Worm (Caenorhabditis elegans) whole organism, L4 larva: ENCODE results near the gene szy-4.

ENCODE experiments used
- F49E8.2 ChIP-seq: sonication (generic microtip); optimal IDR thresholded peaks from 2 replicates; lab custom pipeline; 2016; ENCODE audit warnings: missing compliant biosample characterization, mild to moderate bottlenecking, missing genetic modification characterization, borderline replicate concordance
- Y75B8A.6 ChIP-seq: fragments of 200-800 bp; sonication (Bioruptor generic); IDR thresholded peaks from 2 replicates; pipeline ENCODE4 v1.3.6; 2022; ENCODE audit warnings: missing genetic modification reagents, missing genetic modification characterization, missing compliant biosample characterization
- ZK546.5 ChIP-seq, 2 experiments: sonication (generic microtip); optimal IDR thresholded peaks; 2 replicates each; lab custom pipeline; 2017; ENCODE audit warnings: missing biosample characterization in 2 of 2, missing genetic modification characterization in 2 of 2
- ama-1 ChIP-seq: fragments of 150-350 bp; optimal IDR thresholded peaks from 2 replicates; lab custom pipeline; 2014; ENCODE audit warnings: inconsistent platforms, mixed read lengths
- arid-1 ChIP-seq: fragments of 200-800 bp; sonication (Bioruptor generic); conservative IDR thresholded peaks from 2 replicates; pipeline ENCODE4 v1.3.6; 2022; ENCODE audit warnings: missing genetic modification reagents, missing genetic modification characterization, missing compliant biosample characterization
- ceh-82 ChIP-seq: sonication (generic microtip); optimal IDR thresholded peaks from 2 replicates; lab custom pipeline; 2017; ENCODE audit warnings: missing biosample characterization, missing genetic modification characterization
- ces-1 ChIP-seq: fragments of 150-350 bp; sonication (generic microtip); optimal IDR thresholded peaks from 4 replicates; lab custom pipeline; 2014; ENCODE audit warnings: missing biosample characterization, missing genetic modification reagents, missing genetic modification characterization
- daf-16 ChIP-seq, 3 experiments: sonication (generic microtip); optimal IDR thresholded peaks; 2 replicates each; lab custom pipeline; 2016 to 2017; ENCODE audit warnings: missing genetic modification characterization in 3 of 3, missing genetic modification reagents in 3 of 3, mild to moderate bottlenecking in 2 of 3, missing compliant biosample characterization in 2 of 3, missing biosample characterization in 1 of 3, moderate library complexity in 1 of 3
- daf-19 ChIP-seq: fragments of 200-800 bp; sonication (Bioruptor generic); conservative IDR thresholded peaks from 2 replicates; pipeline ENCODE4 v1.3.6; 2022; ENCODE audit warnings: missing genetic modification characterization, missing compliant biosample characterization
- dmd-6 ChIP-seq: fragments of 200-800 bp; sonication (Bioruptor generic); IDR thresholded peaks from 2 replicates; pipeline ENCODE4 v1.3.6; 2022; ENCODE audit warnings: missing genetic modification reagents, missing genetic modification characterization, missing compliant biosample characterization
- dmd-9 ChIP-seq: fragments of 200-800 bp; sonication (Bioruptor generic); IDR thresholded peaks from 2 replicates; pipeline ENCODE4 v1.3.6; 2022; ENCODE audit warnings: missing genetic modification reagents, missing genetic modification characterization, missing compliant biosample characterization
- dpl-1 ChIP-seq: fragments of 150-350 bp; optimal IDR thresholded peaks from 2 replicates; lab custom pipeline; 2014; ENCODE audit warnings: missing biosample characterization, missing genetic modification reagents, missing genetic modification characterization
- egl-27 ChIP-seq: sonication (generic microtip); optimal IDR thresholded peaks from 3 replicates; lab custom pipeline; 2017; ENCODE audit warnings: missing biosample characterization, missing genetic modification reagents, missing genetic modification characterization
- fkh-10 ChIP-seq: fragments of 150-350 bp; optimal IDR thresholded peaks from 2 replicates; lab custom pipeline; 2014; ENCODE audit warnings: missing biosample characterization, missing genetic modification reagents, missing genetic modification characterization
- hlh-11 ChIP-seq: fragments of 200-800 bp; sonication (Bioruptor generic); optimal IDR thresholded peaks from 2 replicates; lab custom pipeline; 2018; ENCODE audit warnings: mild to moderate bottlenecking, missing genetic modification characterization, missing compliant biosample characterization
- lin-13 ChIP-seq: fragments of 150-350 bp; optimal IDR thresholded peaks from 2 replicates; lab custom pipeline; 2014; ENCODE audit warnings: missing biosample characterization, missing genetic modification reagents, missing genetic modification characterization
- lir-3 ChIP-seq: sonication (generic microtip); optimal IDR thresholded peaks from 2 replicates; lab custom pipeline; 2016; ENCODE audit warnings: mild to moderate bottlenecking, missing genetic modification characterization, missing compliant biosample characterization
- lsy-2 ChIP-seq, 2 experiments: fragments of 150-350 bp in 1 of 2; sonication (generic microtip) in 1 of 2; optimal IDR thresholded peaks; 2 replicates each; lab custom pipeline; 2014 to 2017; ENCODE audit warnings: missing biosample characterization in 2 of 2, missing genetic modification characterization in 2 of 2
- madf-9 ChIP-seq: fragments of 200-800 bp; sonication (Bioruptor generic); conservative IDR thresholded peaks from 2 replicates; pipeline ENCODE4 v1.3.6; 2022; ENCODE audit warnings: missing genetic modification reagents, missing genetic modification characterization, missing compliant biosample characterization
- mdl-1 ChIP-seq, 2 experiments: fragments of 150-350 bp in 1 of 2; sonication (generic microtip) in 1 of 2; optimal IDR thresholded peaks; 2 replicates each; lab custom pipeline; 2014 to 2017; ENCODE audit warnings: missing biosample characterization in 2 of 2, missing genetic modification characterization in 2 of 2
- mdt-29 ChIP-seq: fragments of 200-800 bp; sonication (Bioruptor generic); IDR thresholded peaks from 2 replicates; pipeline ENCODE4 v1.3.6; 2022; ENCODE audit warnings: missing genetic modification reagents, missing genetic modification characterization, missing compliant biosample characterization
- mxl-3 ChIP-seq: fragments of 200-800 bp; sonication (Bioruptor generic); optimal IDR thresholded peaks from 2 replicates; lab custom pipeline; 2018; ENCODE audit warnings: mild to moderate bottlenecking, missing genetic modification characterization, missing compliant biosample characterization
- nhr-11 ChIP-seq: fragments of 150-350 bp; optimal IDR thresholded peaks from 2 replicates; lab custom pipeline; 2014; ENCODE audit warnings: missing biosample characterization, missing genetic modification characterization
- nhr-237 ChIP-seq: sonication (generic microtip); optimal IDR thresholded peaks from 2 replicates; lab custom pipeline; 2017; ENCODE audit warnings: missing biosample characterization, missing genetic modification characterization
- nhr-25 ChIP-seq: sonication (generic microtip); optimal IDR thresholded peaks from 2 replicates; lab custom pipeline; 2017; ENCODE audit warnings: missing genetic modification characterization, mild to moderate bottlenecking, missing compliant biosample characterization, antibody characterized with exemption, moderate library complexity, borderline replicate concordance; ENCODE audit not compliant: insufficient read depth
- nhr-48 ChIP-seq: sonication (generic microtip); optimal IDR thresholded peaks from 2 replicates; lab custom pipeline; 2016; ENCODE audit warnings: mild to moderate bottlenecking, missing genetic modification characterization, missing compliant biosample characterization
- nhr-6 ChIP-seq: fragments of 150-350 bp; optimal IDR thresholded peaks from 2 replicates; lab custom pipeline; 2014; ENCODE audit warnings: missing biosample characterization, missing genetic modification characterization
- rbr-2 ChIP-seq: sonication (generic microtip); optimal IDR thresholded peaks from 2 replicates; lab custom pipeline; 2016; ENCODE audit warnings: missing genotype, missing genetic modification characterization, missing compliant biosample characterization
- snpc-4 ChIP-seq: fragments of 150-350 bp; optimal IDR thresholded peaks from 2 replicates; lab custom pipeline; 2014; ENCODE audit warnings: missing biosample characterization, missing genetic modification characterization
- spr-3 ChIP-seq: fragments of 200-800 bp; sonication (Bioruptor generic); optimal IDR thresholded peaks from 2 replicates; lab custom pipeline; 2018; ENCODE audit warnings: mild to moderate bottlenecking, missing genetic modification characterization, missing compliant biosample characterization
- tra-1 ChIP-seq: fragments of 200-800 bp; sonication (Bioruptor generic); IDR thresholded peaks from 2 replicates; pipeline ENCODE4 v1.3.6; 2022; ENCODE audit warnings: missing genetic modification reagents, missing genetic modification characterization, missing compliant biosample characterization
- unc-130 ChIP-seq: sonication (generic microtip); optimal IDR thresholded peaks from 2 replicates; lab custom pipeline; 2016; ENCODE audit warnings: missing genetic modification reagents, missing genetic modification characterization, missing compliant biosample characterization
- unc-62 ChIP-seq, 3 experiments: fragments of 150-350 bp in 1 of 3; sonication (generic microtip); optimal IDR thresholded peaks in 2 of 3; peaks in 1 of 3; 1 replicate in 1 of 3; 2 replicates in 2 of 3; lab custom pipeline; 2014 to 2017; ENCODE audit warnings: missing biosample characterization in 3 of 3, missing genetic modification characterization in 3 of 3, missing genetic modification reagents in 3 of 3, missing genotype in 1 of 3
- zip-11 ChIP-seq: fragments of 200-800 bp; sonication (Bioruptor generic); IDR thresholded peaks from 2 replicates; pipeline ENCODE4 v1.3.6; 2022; ENCODE audit warnings: missing genetic modification characterization, missing compliant biosample characterization
- ztf-11 ChIP-seq: fragments of 150-350 bp; optimal IDR thresholded peaks from 2 replicates; lab custom pipeline; 2014; ENCODE audit warnings: missing biosample characterization, missing genetic modification characterization

The szy-4 gene

DNA sequence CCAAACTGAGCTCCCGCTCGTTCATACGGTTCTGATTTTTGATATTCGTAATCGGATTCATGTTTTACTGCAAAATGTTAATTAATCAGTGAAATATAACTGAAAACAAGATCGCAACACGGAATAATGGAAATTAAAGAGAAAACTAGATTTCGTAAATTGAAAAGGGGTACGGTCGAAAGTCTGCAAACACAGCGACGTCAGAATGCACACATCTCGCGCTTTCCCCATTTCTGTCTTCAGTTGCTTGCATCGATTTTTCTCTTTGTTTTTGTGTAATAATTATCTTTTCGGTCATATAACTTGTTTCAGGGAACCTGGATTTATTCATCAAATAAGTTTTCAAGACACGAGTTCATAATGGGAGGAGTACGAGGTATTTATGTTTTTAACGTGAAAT is 1.6 kb upstream of the szy-4 start, which contains the start of the genes rbmx-2 and C30B5.2 (continued):
- no peak for TF ChIP-seq mdl-1 (tag; optimal IDR thresholded peaks at IDR 0.05; lab: Kevin White, UChicago)
- TF ChIP-seq mxl-3 (GFP tag; lab: Kevin White, UChicago): no peak
- TF ChIP-seq lsy-2 (tag; optimal IDR thresholded peaks at IDR 0.05; lab: Kevin White, UChicago): peak in 1 of 2 experiments; percentile 93
- TF ChIP-seq Y75B8A.6 (GFP tag; lab: Robert Waterston, UW): no peak
- no peak for TF ChIP-seq zip-11 (GFP tag; lab: Robert Waterston, UW)
- TF ChIP-seq unc-62 (GFP tag; optimal IDR thresholded peaks at IDR 0.05 in 1 of 2; lab: Kevin White, UChicago): peak in 1 of 2 experiments; percentile 89
- no peak for TF ChIP-seq unc-62 (tag; optimal IDR thresholded peaks at IDR 0.05; lab: Kevin White, UChicago)
- peak; percentile 24; the same call in 1 of the 2 replicates for TF ChIP-seq dmd-6 (GFP tag; lab: Robert Waterston, UW)
- TF ChIP-seq dmd-9 (GFP tag; lab: Robert Waterston, UW): no peak
- no peak for TF ChIP-seq ceh-82
- no peak for TF ChIP-seq nhr-48
- peak; percentile 12 for TF ChIP-seq nhr-6 (tag; lab: Kevin White, UChicago)
- no peak for TF ChIP-seq spr-3
- no peak for TF ChIP-seq ZK546.5 (tag; optimal IDR thresholded peaks at IDR 0.05; lab: Kevin White, UChicago)
- TF ChIP-seq ama-1: no peak
- TF ChIP-seq rbr-2: peak; percentile 1
- TF ChIP-seq arid-1 (GFP tag; lab: Robert Waterston, UW): peak; percentile 47; the same call in 1 of the 2 replicates
- TF ChIP-seq ces-1 (GFP tag; lab: Kevin White, UChicago): no peak
- no peak for TF ChIP-seq unc-130
- TF ChIP-seq daf-19 (GFP tag; lab: Robert Waterston, UW): no peak
- TF ChIP-seq, all 104 proteins: peak for 9

DNA sequence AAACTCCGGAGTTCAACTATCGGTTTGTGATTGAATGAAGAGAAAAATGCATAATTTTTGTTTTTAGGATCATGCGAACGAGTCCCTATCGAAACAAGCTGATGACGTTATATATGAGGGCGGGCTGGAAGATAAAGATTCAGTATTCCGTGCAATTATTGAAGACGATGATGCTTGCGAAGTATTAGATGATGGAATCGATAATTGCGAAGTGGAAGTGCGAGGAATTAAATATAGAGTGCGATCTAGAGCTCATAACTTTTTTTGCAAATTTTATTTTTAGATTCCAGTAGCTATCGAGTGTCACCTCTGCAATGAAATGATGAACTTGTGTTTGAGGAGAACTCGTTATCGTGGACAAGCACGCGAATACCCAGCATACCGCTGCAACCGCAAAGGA is 514 bp downstream of the szy-4 start:
- TF ChIP-seq dmd-9 (GFP tag; lab: Robert Waterston, UW): no peak
- TF ChIP-seq egl-27 (tag; lab: Kevin White, UChicago): no peak
- no peak for TF ChIP-seq dmd-6 (GFP tag; lab: Robert Waterston, UW)

DNA sequence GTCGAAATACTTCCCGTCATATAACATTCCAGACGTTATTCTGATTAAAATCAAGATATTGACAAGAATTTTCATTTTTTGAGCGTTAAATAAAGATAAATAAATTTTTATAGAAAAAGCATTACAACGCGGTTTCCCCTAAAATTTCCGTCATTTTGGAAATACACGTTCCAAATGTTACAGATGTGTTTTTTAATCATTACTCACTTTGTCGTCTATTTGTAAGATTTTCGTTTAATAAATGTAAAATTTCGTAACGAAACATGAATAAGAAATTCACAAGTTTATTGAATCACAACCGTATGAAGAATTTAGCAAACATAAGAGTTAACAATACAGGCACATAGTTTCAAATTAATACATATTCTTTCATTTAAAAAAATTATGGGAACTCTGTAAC is 4.4 kb downstream of the szy-4 start, which contains the start of gene C30B5.17:
Gene C30B5.17 (minus strand): TSS at position 101 of the 400 bp plus-strand sequence.
- no peak for TF ChIP-seq dpl-1 (GFP tag; lab: Kevin White, UChicago)
- no peak for TF ChIP-seq ztf-11
- TF ChIP-seq lir-3 (tag; lab: Kevin White, UChicago): no peak
- TF ChIP-seq madf-9: no peak
- no peak for TF ChIP-seq dmd-9 (GFP tag; lab: Robert Waterston, UW)
- no peak for TF ChIP-seq F49E8.2 (tag; lab: Kevin White, UChicago)
- TF ChIP-seq lin-13 (GFP tag; lab: Kevin White, UChicago): no peak
- TF ChIP-seq nhr-25 (tag; lab: Kevin White, UChicago): no peak
- TF ChIP-seq nhr-237 (tag; lab: Kevin White, UChicago): no peak
- no peak for TF ChIP-seq ZK546.5 (tag; optimal IDR thresholded peaks at IDR 0.05; lab: Kevin White, UChicago)
- no peak for TF ChIP-seq ama-1
- TF ChIP-seq snpc-4 (tag; lab: Kevin White, UChicago): no peak
- no peak for TF ChIP-seq daf-16 (GFP tag; optimal IDR thresholded peaks at IDR 0.05; lab: Kevin White, UChicago)
- TF ChIP-seq daf-16 (tag; optimal IDR thresholded peaks at IDR 0.05; lab: Kevin White, UChicago): no peak

DNA sequence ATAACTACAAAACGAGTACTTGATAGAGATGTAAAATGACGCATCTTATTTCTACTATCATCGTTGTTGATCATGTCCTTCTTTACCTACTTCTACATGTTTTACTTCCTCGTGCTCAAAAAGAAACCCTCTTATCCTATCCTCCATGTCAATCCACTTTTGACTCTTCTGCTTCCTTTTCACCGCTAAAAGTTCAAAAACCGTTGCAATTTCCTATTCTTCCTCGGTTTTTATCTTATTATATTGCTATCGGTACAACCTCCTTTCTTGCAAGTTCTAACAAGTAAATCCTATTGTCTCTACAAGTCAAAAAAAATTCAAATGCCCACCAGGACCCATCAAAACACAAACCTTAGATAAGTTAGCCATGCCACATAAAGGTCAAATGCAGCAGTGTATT is 8.8 kb downstream of the szy-4 start:
- TF ChIP-seq fkh-10 (GFP tag; lab: Kevin White, UChicago) (peak; percentile 51), mxl-3 (GFP tag; lab: Kevin White, UChicago) (no peak), hlh-11 (no peak), tra-1 (GFP tag; lab: Robert Waterston, UW) (no peak), mdt-29 (GFP tag; lab: Robert Waterston, UW) (no peak), nhr-11 (tag; lab: Kevin White, UChicago) (no peak), unc-62 (GFP tag; optimal IDR thresholded peaks at IDR 0.05 in 1 of 2; lab: Kevin White, UChicago) (no peak), unc-62 (tag; optimal IDR thresholded peaks at IDR 0.05; lab: Kevin White, UChicago) (no peak)
